Worm (Caenorhabditis elegans): ENCODE measurements around the gene F36A4.1.

The F36A4.1 gene

DNA sequence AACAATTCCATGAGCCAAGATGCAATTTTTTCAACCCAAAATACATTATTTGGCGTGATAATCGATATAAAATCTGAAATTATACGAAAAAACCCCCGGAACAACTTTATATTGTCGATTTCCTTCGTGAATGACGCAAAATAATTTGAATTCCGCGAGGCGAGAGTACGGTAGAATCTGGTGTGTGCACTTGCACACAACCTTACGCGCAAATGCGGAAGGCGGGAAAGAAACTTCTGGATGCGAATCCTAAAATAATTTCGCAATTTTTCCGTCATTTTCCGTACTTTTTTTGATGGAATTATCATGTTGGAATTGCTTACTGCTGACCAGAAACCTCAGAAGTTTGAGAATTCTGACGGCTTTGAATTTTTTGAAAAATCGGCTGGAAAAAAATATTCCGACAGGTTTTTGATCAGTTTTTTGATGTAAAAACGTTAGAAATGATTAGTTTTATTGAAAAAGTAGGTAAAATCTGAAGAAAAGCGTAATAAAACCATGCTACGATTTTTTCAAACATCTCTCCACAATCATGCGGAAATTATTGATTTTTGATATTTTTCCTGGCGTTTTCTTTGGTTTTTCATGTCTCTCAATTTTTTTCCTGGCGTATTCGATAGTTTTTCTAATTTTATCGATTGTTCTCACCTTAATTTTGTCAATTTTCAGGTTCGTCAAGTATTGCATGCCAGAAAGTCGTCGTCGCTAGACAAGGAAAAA lies 35.1 kb downstream of the F36A4.1 start, which contains the start of gene set-9 (continued):
- TF ChIP-seq ztf-3 (GFP tag; optimal IDR thresholded peaks at IDR 0.05), result no peak
- TF ChIP-seq ets-4 (GFP tag; optimal IDR thresholded peaks at IDR 0.05), result no peak
- TF ChIP-seq B0035.1 (tag; optimal IDR thresholded peaks at IDR 0.05), result no peak
- TF ChIP-seq lag-1 (GFP tag; IDR thresholded peaks at IDR 0.05), result no peak
- TF ChIP-seq lsl-1 (GFP tag; optimal IDR thresholded peaks at IDR 0.05), result peak; percentile 85
- no peak for TF ChIP-seq madf-3 (GFP tag; IDR thresholded peaks at IDR 0.05)
- no peak for TF ChIP-seq ztf-25 (GFP tag; IDR thresholded peaks at IDR 0.05)
- TF ChIP-seq ztf-22 (GFP tag; optimal IDR thresholded peaks at IDR 0.05), result no peak
- TF ChIP-seq rec-8 (tag; optimal IDR thresholded peaks at IDR 0.05), result no peak
- no peak for TF ChIP-seq K11D2.4 (GFP tag; IDR thresholded peaks at IDR 0.05)
- no peak for TF ChIP-seq nfya-1 (tag; optimal IDR thresholded peaks at IDR 0.05; ENCODE audit: borderline replicate concordance, insufficient read depth)
- no peak for TF ChIP-seq cebp-1 (GFP tag; IDR thresholded peaks at IDR 0.05)
- peak; percentile 6 for TF ChIP-seq cebp-1 (tag; optimal IDR thresholded peaks at IDR 0.05)
- no peak for TF ChIP-seq ztf-26 (tag; optimal IDR thresholded peaks at IDR 0.05)
- no peak for TF ChIP-seq lin-40 (tag; optimal IDR thresholded peaks at IDR 0.05)
- no peak for TF ChIP-seq repo-1 (tag; optimal IDR thresholded peaks at IDR 0.05)
- no peak for TF ChIP-seq fkh-3 (tag; optimal IDR thresholded peaks at IDR 0.05)
- TF ChIP-seq tbx-9 (tag; optimal IDR thresholded peaks at IDR 0.05; ENCODE audit: borderline replicate concordance), result no peak
- no peak for TF ChIP-seq tlf-1 (GFP tag; optimal IDR thresholded peaks at IDR 0.05)
- TF ChIP-seq F23B12.7 (tag; optimal IDR thresholded peaks at IDR 0.05; ENCODE audit: insufficient read depth), result no peak
- peak; percentile 92 for TF ChIP-seq hsf-1 (GFP tag; IDR thresholded peaks at IDR 0.05)
- TF ChIP-seq mcd-1 (GFP tag; IDR thresholded peaks at IDR 0.05), result no peak
- no peak for TF ChIP-seq attf-6 (GFP tag; IDR thresholded peaks at IDR 0.05)
- no peak for TF ChIP-seq nhr-179 (tag; optimal IDR thresholded peaks at IDR 0.05)
- TF ChIP-seq F55B11.4 (tag; optimal IDR thresholded peaks at IDR 0.05; ENCODE audit: borderline replicate concordance, insufficient read depth), result no peak
- TF ChIP-seq Y67H2A.10 (GFP tag; conservative IDR thresholded peaks at IDR 0.05), result no peak
- no peak for TF ChIP-seq ceh-27 (GFP tag; optimal IDR thresholded peaks at IDR 0.05)
- TF ChIP-seq C17E4.6 (GFP tag; IDR thresholded peaks at IDR 0.05), result no peak
- no peak for TF ChIP-seq ZK185.1 (tag; optimal IDR thresholded peaks at IDR 0.05; ENCODE audit: poor library complexity, severe bottlenecking)
- no peak for TF ChIP-seq F57C9.4 (tag; optimal IDR thresholded peaks at IDR 0.05)
- no peak for TF ChIP-seq mes-4 (tag; optimal IDR thresholded peaks at IDR 0.05)
- no peak for TF ChIP-seq ceh-91 (GFP tag; IDR thresholded peaks at IDR 0.05)
- TF ChIP-seq chd-7 (tag; optimal IDR thresholded peaks at IDR 0.05), result no peak
- TF ChIP-seq nfyb-1 (GFP tag; IDR thresholded peaks at IDR 0.05), result no peak
- peak; percentile 60 for TF ChIP-seq F49E8.2 (tag; optimal IDR thresholded peaks at IDR 0.05; ENCODE audit: insufficient read depth)
- TF ChIP-seq hrde-1 (tag; optimal IDR thresholded peaks at IDR 0.05; ENCODE audit: borderline replicate concordance), result no peak
- TF ChIP-seq F52B5.7 (tag; optimal IDR thresholded peaks at IDR 0.05), result no peak
- TF ChIP-seq attf-3 (GFP tag; conservative IDR thresholded peaks at IDR 0.05), result no peak
- TF ChIP-seq ccch-3 (GFP tag; optimal IDR thresholded peaks at IDR 0.05), result no peak
- TF ChIP-seq lin-54 (GFP tag; optimal IDR thresholded peaks at IDR 0.05), result peak; percentile 15
- no peak for TF ChIP-seq D2030.7 (GFP tag; IDR thresholded peaks at IDR 0.05)
- no peak for TF ChIP-seq Y53G8AR.9 (GFP tag; conservative IDR thresholded peaks at IDR 0.05)
- TF ChIP-seq Y56A3A.18 (GFP tag; IDR thresholded peaks at IDR 0.05), result no peak
- TF ChIP-seq ceh-58 (GFP tag; IDR thresholded peaks at IDR 0.05), result no peak
- TF ChIP-seq mel-28 (tag; optimal IDR thresholded peaks at IDR 0.05; ENCODE audit: borderline replicate concordance), result no peak
- no peak for TF ChIP-seq aptf-2 (GFP tag; conservative IDR thresholded peaks at IDR 0.05)
- TF ChIP-seq sdz-38 (tag; optimal IDR thresholded peaks at IDR 0.05), result no peak
